Fruit fly (Drosophila melanogaster): ENCODE measurements around the gene CG6569.

- TF ChIP-seq CG10348 (GFP tag; IDR thresholded peaks at IDR 0.05) (no peak), EcR (GFP tag; optimal IDR thresholded peaks at IDR 0.05) (no peak), CG14655 (GFP tag; optimal IDR thresholded peaks at IDR 0.05) (no peak), gl (tag; optimal IDR thresholded peaks at IDR 0.05) (no peak), CG12605 (GFP tag; IDR thresholded peaks at IDR 0.05) (no peak)
These were observed 20.3 kb downstream of the CG6569 start for dm6 chr3R:21847438-21847837.

All from whole organism, pupa.